Fruit fly (Drosophila melanogaster): ENCODE results near the gene Cortactin.

dm6 chr3R:21092829-21093228 lies 28.6 kb upstream of the Cortactin start:
- no peak for TF ChIP-seq Snoo (tag; optimal IDR thresholded peaks at IDR 0.05)
- TF ChIP-seq CG32121 (GFP tag; IDR thresholded peaks at IDR 0.05): no peak
- no peak for TF ChIP-seq CG8159 (tag; optimal IDR thresholded peaks at IDR 0.05)
- no peak for TF ChIP-seq CG17806 (tag; optimal IDR thresholded peaks at IDR 0.05)
- TF ChIP-seq CG9948 (tag; optimal IDR thresholded peaks at IDR 0.05): no peak
- TF ChIP-seq CG34367 (tag; optimal IDR thresholded peaks at IDR 0.05): no peak
- no peak for TF ChIP-seq CG12605 (GFP tag; IDR thresholded peaks at IDR 0.05)
- no peak for TF ChIP-seq fd96Ca (GFP tag; IDR thresholded peaks at IDR 0.05)

Measured in whole organism, pupa.